Worm (Caenorhabditis elegans) whole organism, L3 larva: Measurements from ENCODE around the gene Y54G11A.17.

Experiments used
- R02D3.7 ChIP-seq: fragments of 150-350 bp; optimal IDR thresholded peaks from 2 replicates; lab custom pipeline; 2014; ENCODE audit warnings: missing biosample characterization, missing genetic modification characterization
- ZK546.5 ChIP-seq: sonication (generic microtip); optimal IDR thresholded peaks from 2 replicates; lab custom pipeline; 2017; ENCODE audit warnings: missing biosample characterization, missing genetic modification characterization
- aly-2 ChIP-seq: fragments of 150-350 bp; optimal IDR thresholded peaks from 2 replicates; lab custom pipeline; 2014; ENCODE audit warnings: missing biosample characterization, missing genetic modification characterization
- ama-1 ChIP-seq: fragments of 150-350 bp; optimal IDR thresholded peaks from 2 replicates; lab custom pipeline; 2018
- ceh-16 ChIP-seq: sonication (generic microtip); optimal IDR thresholded peaks from 2 replicates; lab custom pipeline; 2017; ENCODE audit warnings: missing biosample characterization, missing genetic modification characterization
- ceh-28 ChIP-seq: fragments of 150-350 bp; optimal IDR thresholded peaks from 2 replicates; lab custom pipeline; 2014; ENCODE audit warnings: missing biosample characterization, missing genetic modification reagents, missing genetic modification characterization
- ceh-82 ChIP-seq: fragments of 150-350 bp; optimal IDR thresholded peaks from 2 replicates; lab custom pipeline; 2014; ENCODE audit warnings: missing biosample characterization, missing genetic modification characterization
- ceh-9 ChIP-seq: sonication (generic microtip); optimal IDR thresholded peaks from 2 replicates; lab custom pipeline; 2018; ENCODE audit warnings: missing biosample characterization, missing genetic modification characterization
- daf-12 ChIP-seq: fragments of 150-350 bp; optimal IDR thresholded peaks from 2 replicates; lab custom pipeline; 2014; ENCODE audit warnings: missing biosample characterization, missing genetic modification reagents, missing genetic modification characterization
- egl-27 ChIP-seq: sonication (generic microtip); optimal IDR thresholded peaks from 4 replicates; lab custom pipeline; 2017; ENCODE audit warnings: missing biosample characterization, missing genetic modification reagents, missing genetic modification characterization
- egl-5 ChIP-seq: fragments of 150-350 bp; optimal IDR thresholded peaks from 2 replicates; lab custom pipeline; 2017; ENCODE audit warnings: missing biosample characterization, missing genetic modification reagents, missing genetic modification characterization, inconsistent platforms
- elt-1 ChIP-seq: fragments of 150-350 bp; optimal IDR thresholded peaks from 2 replicates; lab custom pipeline; 2014; ENCODE audit warnings: missing biosample characterization, missing genetic modification characterization
- elt-2 ChIP-seq: sonication (generic microtip); optimal IDR thresholded peaks from 2 replicates; lab custom pipeline; 2016; ENCODE audit warnings: missing genetic modification reagents, mild to moderate bottlenecking, missing genetic modification characterization, missing compliant biosample characterization
- elt-3 ChIP-seq, 3 experiments: fragments of 150-350 bp in 1 of 3; sonication (generic microtip) in 2 of 3; optimal IDR thresholded peaks; 2 replicates in 2 of 3; 4 replicates in 1 of 3; lab custom pipeline; 2014 to 2017; ENCODE audit warnings: missing biosample characterization in 3 of 3, missing genetic modification characterization in 3 of 3
- eor-1 ChIP-seq, 2 experiments: fragments of 150-350 bp; optimal IDR thresholded peaks; 2 replicates each; lab custom pipeline; 2014 to 2018; ENCODE audit warnings: missing biosample characterization in 2 of 2, missing genetic modification characterization in 2 of 2
- fkh-10 ChIP-seq: sonication (generic microtip); optimal IDR thresholded peaks from 2 replicates; lab custom pipeline; 2017; ENCODE audit warnings: missing biosample characterization, missing genetic modification reagents, missing genetic modification characterization
- fkh-2 ChIP-seq: fragments of 150-350 bp; optimal IDR thresholded peaks from 2 replicates; lab custom pipeline; 2014; ENCODE audit warnings: missing biosample characterization, missing genetic modification reagents, missing genetic modification characterization
- fos-1 ChIP-seq: fragments of 150-350 bp; optimal IDR thresholded peaks from 2 replicates; lab custom pipeline; 2014; ENCODE audit warnings: missing biosample characterization, missing genetic modification characterization
- hmg-11 ChIP-seq: sonication (generic microtip); optimal IDR thresholded peaks from 2 replicates; lab custom pipeline; 2016; ENCODE audit warnings: missing genetic modification characterization, missing compliant biosample characterization
- jun-1 ChIP-seq: fragments of 150-350 bp; optimal IDR thresholded peaks from 2 replicates; lab custom pipeline; 2014; ENCODE audit warnings: missing biosample characterization, missing genetic modification reagents, missing genetic modification characterization
- lin-15B ChIP-seq: fragments of 150-350 bp; optimal IDR thresholded peaks from 2 replicates; lab custom pipeline; 2014; ENCODE audit warnings: missing biosample characterization, missing genetic modification characterization
- lin-39 ChIP-seq: fragments of 150-350 bp; optimal IDR thresholded peaks from 2 replicates; lab custom pipeline; 2018; ENCODE audit warnings: missing biosample characterization, missing genetic modification reagents, missing genetic modification characterization
- lsy-12 ChIP-seq: sonication (generic microtip); optimal IDR thresholded peaks from 2 replicates; lab custom pipeline; 2016; ENCODE audit warnings: mild to moderate bottlenecking, missing genetic modification characterization, missing compliant biosample characterization
- mdl-1 ChIP-seq: fragments of 150-350 bp; optimal IDR thresholded peaks from 2 replicates; lab custom pipeline; 2014; ENCODE audit warnings: missing biosample characterization, missing genetic modification characterization
- mml-1 ChIP-seq: fragments of 150-350 bp; sonication (generic microtip); optimal IDR thresholded peaks from 3 replicates; lab custom pipeline; 2014; ENCODE audit warnings: missing biosample characterization, missing genetic modification characterization
- nfya-1 ChIP-seq: sonication (generic microtip); optimal IDR thresholded peaks from 2 replicates; lab custom pipeline; 2017; ENCODE audit warnings: missing genetic modification characterization, mild to moderate bottlenecking, missing compliant biosample characterization, antibody characterized with exemption, moderate library complexity; ENCODE audit not compliant: insufficient read depth
- nhr-11 ChIP-seq: fragments of 150-350 bp; optimal IDR thresholded peaks from 2 replicates; lab custom pipeline; 2014; ENCODE audit warnings: missing biosample characterization, missing genetic modification characterization
- nhr-12 ChIP-seq: fragments of 150-350 bp; optimal IDR thresholded peaks from 2 replicates; lab custom pipeline; 2014; ENCODE audit warnings: missing biosample characterization, missing genetic modification characterization
- nhr-23 ChIP-seq: fragments of 150-350 bp; optimal IDR thresholded peaks from 2 replicates; lab custom pipeline; 2014; ENCODE audit warnings: missing biosample characterization, missing genetic modification reagents, missing genetic modification characterization
- nhr-237 ChIP-seq: fragments of 150-350 bp; optimal IDR thresholded peaks from 2 replicates; lab custom pipeline; 2014; ENCODE audit warnings: missing biosample characterization, missing genetic modification characterization
- nhr-25 ChIP-seq: sonication (generic microtip); optimal IDR thresholded peaks from 2 replicates; lab custom pipeline; 2017; ENCODE audit warnings: missing biosample characterization, missing genetic modification characterization
- nhr-28 ChIP-seq: fragments of 150-350 bp; optimal IDR thresholded peaks from 2 replicates; lab custom pipeline; 2014; ENCODE audit warnings: missing biosample characterization, missing genetic modification characterization
- nhr-43 ChIP-seq: sonication (generic microtip); optimal IDR thresholded peaks from 2 replicates; lab custom pipeline; 2016; ENCODE audit warnings: mild to moderate bottlenecking, missing genetic modification characterization, missing compliant biosample characterization; ENCODE audit not compliant: poor library complexity, severe bottlenecking
- nhr-67 ChIP-seq: fragments of 150-350 bp; optimal IDR thresholded peaks from 2 replicates; lab custom pipeline; 2014; ENCODE audit warnings: missing biosample characterization, missing genetic modification characterization
- nhr-76 ChIP-seq: fragments of 150-350 bp; sonication (generic microtip); optimal IDR thresholded peaks from 5 replicates; lab custom pipeline; 2014; ENCODE audit warnings: missing biosample characterization, missing genetic modification characterization
- nhr-77 ChIP-seq: fragments of 150-350 bp; optimal IDR thresholded peaks from 2 replicates; lab custom pipeline; 2014; ENCODE audit warnings: missing biosample characterization, missing genetic modification characterization
- pha-4 ChIP-seq: fragments of 150-350 bp; optimal IDR thresholded peaks from 2 replicates; lab custom pipeline; 2014; ENCODE audit warnings: missing biosample characterization, missing genetic modification reagents, missing genetic modification characterization
- pqm-1 ChIP-seq: fragments of 150-350 bp; optimal IDR thresholded peaks from 2 replicates; lab custom pipeline; 2017; ENCODE audit warnings: missing biosample characterization, missing genetic modification characterization, inconsistent platforms
- sea-2 ChIP-seq: fragments of 150-350 bp; sonication (generic microtip); optimal IDR thresholded peaks from 4 replicates; lab custom pipeline; 2014; ENCODE audit warnings: missing biosample characterization, missing genetic modification reagents, missing genetic modification characterization
- skn-1 ChIP-seq: fragments of 150-350 bp; optimal IDR thresholded peaks from 2 replicates; lab custom pipeline; 2014; ENCODE audit warnings: missing biosample characterization, missing genetic modification characterization
- snpc-4 ChIP-seq: fragments of 150-350 bp; optimal IDR thresholded peaks from 2 replicates; lab custom pipeline; 2014; ENCODE audit warnings: missing biosample characterization, missing genetic modification characterization
- tbx-2 ChIP-seq: sonication (generic microtip); optimal IDR thresholded peaks from 2 replicates; lab custom pipeline; 2016; ENCODE audit warnings: mild to moderate bottlenecking, missing genetic modification characterization, missing compliant biosample characterization
- unc-39 ChIP-seq: sonication (generic microtip); optimal IDR thresholded peaks from 4 replicates; lab custom pipeline; 2017; ENCODE audit warnings: missing biosample characterization, missing genetic modification characterization
- unc-62 ChIP-seq: fragments of 150-350 bp; sonication (generic microtip); optimal IDR thresholded peaks from 4 replicates; lab custom pipeline; 2014; ENCODE audit warnings: missing biosample characterization, missing genetic modification reagents, missing genetic modification characterization
- zag-1 ChIP-seq: fragments of 150-350 bp; optimal IDR thresholded peaks from 2 replicates; lab custom pipeline; 2014; ENCODE audit warnings: missing biosample characterization, missing genetic modification characterization
- ztf-11 ChIP-seq: fragments of 150-350 bp; optimal IDR thresholded peaks from 2 replicates; lab custom pipeline; 2014; ENCODE audit warnings: missing biosample characterization, missing genetic modification characterization
- ztf-4 ChIP-seq: fragments of 150-350 bp; optimal IDR thresholded peaks from 2 replicates; lab custom pipeline; 2014; ENCODE audit warnings: missing biosample characterization, missing genetic modification characterization

Gene Y54G11A.17

ce11 chrII:14388213-14388612 lies 39.0 kb upstream of the Y54G11A.17 start, which contains the start of gene F26H11.8:
F26H11.8 (plus strand) TSS chrII:14388513.
- TF ChIP-seq ztf-11 (no peak), elt-3 (tag; optimal IDR thresholded peaks at IDR 0.05; lab: Kevin White, UChicago) (no peak), nfya-1 (no peak), fkh-2 (tag; lab: Kevin White, UChicago) (no peak), elt-1 (tag; lab: Kevin White, UChicago) (no peak), R02D3.7 (tag; lab: Kevin White, UChicago) (no peak), nhr-77 (tag; lab: Kevin White, UChicago) (no peak), nhr-23 (tag; lab: Kevin White, UChicago) (no peak), pha-4 (tag; lab: Kevin White, UChicago) (no peak), jun-1 (tag; lab: Kevin White, UChicago) (no peak)

ce11 chrII:14383644-14384043 lies 34.4 kb upstream of the Y54G11A.17 start, which contains the start of gene mes-2:
mes-2 (plus strand) TSS chrII:14383973.
- TF ChIP-seq elt-2 (tag; lab: Kevin White, UChicago) (peak; percentile 21), hmg-11 (tag; lab: Kevin White, UChicago) (peak; percentile 53), nhr-67 (no peak), ama-1 (lab: Kevin White, UChicago) (no peak), nhr-28 (no peak), daf-12 (tag; lab: Kevin White, UChicago) (no peak), egl-5 (peak; percentile 77), nhr-77 (tag; lab: Kevin White, UChicago) (no peak), fkh-2 (tag; lab: Kevin White, UChicago) (no peak), ztf-4 (no peak), nhr-25 (tag; lab: Kevin White, UChicago) (peak; percentile 64), nhr-23 (tag; lab: Kevin White, UChicago) (peak; percentile 78), egl-27 (tag; lab: Kevin White, UChicago) (no peak), lin-39 (tag; lab: Kevin White, UChicago) (peak; percentile 37), nhr-237 (no peak), pha-4 (tag; lab: Kevin White, UChicago) (peak; percentile 93), nfya-1 (peak; percentile 82), jun-1 (tag; lab: Kevin White, UChicago) (peak; percentile 0), aly-2 (no peak), mml-1 (tag; lab: Kevin White, UChicago) (no peak), pqm-1 (tag; lab: Kevin White, UChicago) (peak; percentile 45), unc-62 (GFP tag; lab: Kevin White, UChicago) (no peak), ZK546.5 (no peak), nhr-43 (tag; lab: Kevin White, UChicago) (peak; percentile 60), ceh-16 (tag; lab: Kevin White, UChicago) (no peak), R02D3.7 (tag; lab: Kevin White, UChicago) (peak; percentile 66), nhr-12 (no peak), snpc-4 (tag; lab: Kevin White, UChicago) (peak; percentile 78), fkh-10 (GFP tag; lab: Kevin White, UChicago) (no peak), tbx-2 (tag; lab: Kevin White, UChicago) (no peak), sea-2 (GFP tag; lab: Kevin White, UChicago) (no peak), fos-1 (tag; lab: Kevin White, UChicago) (no peak), mdl-1 (tag; lab: Kevin White, UChicago) (no peak), zag-1 (tag; lab: Kevin White, UChicago) (no peak), ceh-9 (tag; lab: Kevin White, UChicago) (no peak), unc-39 (tag; lab: Kevin White, UChicago) (no peak), lsy-12 (tag; lab: Kevin White, UChicago) (no peak), ceh-28 (tag; lab: Kevin White, UChicago) (peak; percentile 41), nhr-11 (tag; lab: Kevin White, UChicago) (peak; percentile 10), ztf-11 (no peak), ceh-82 (tag; lab: Kevin White, UChicago) (peak; percentile 50), elt-1 (tag; lab: Kevin White, UChicago) (no peak), eor-1 (tag; optimal IDR thresholded peaks at IDR 0.05; lab: Kevin White, UChicago) (no peak), nhr-76 (tag; lab: Kevin White, UChicago) (no peak), elt-3 (tag; optimal IDR thresholded peaks at IDR 0.05; lab: Kevin White, UChicago) (no peak), lin-15B (tag; lab: Kevin White, UChicago) (peak; percentile 88), skn-1 (tag; lab: Kevin White, UChicago) (peak; percentile 79)
- TF ChIP-seq, all 47 proteins: peak for 18
